Fruit fly (Drosophila melanogaster) whole organism, embryonic: Measurements from ENCODE around the gene Max.
A peak's percentile ranks its signal among the peaks of the same experiment; 100 is the strongest.

Experiments
- Asciz ChIP-seq: fragments of 200-800 bp; sonication (Bioruptor generic); optimal IDR thresholded peaks from 2 replicates; lab custom pipeline; 2017; ENCODE audit warnings: missing biosample characterization, mild to moderate bottlenecking, missing genetic modification characterization, missing genetic modification reagents
- Atf6 ChIP-seq: fragments of 200-800 bp; sonication (Bioruptor generic); IDR thresholded peaks from 2 replicates; pipeline ENCODE4 v1.3.6; 2022; ENCODE audit warnings: missing biosample characterization, missing genetic modification characterization
- Bgb ChIP-seq: fragments of 200-800 bp; sonication (Bioruptor generic); IDR thresholded peaks from 2 replicates; pipeline ENCODE4 v1.3.6; 2022; ENCODE audit warnings: missing biosample characterization, missing genetic modification characterization; ENCODE audit not compliant: partially characterized antibody
- CG10543 ChIP-seq: fragments of 200-800 bp; sonication (Bioruptor generic); optimal IDR thresholded peaks from 3 replicates; lab custom pipeline; 2017; ENCODE audit warnings: missing biosample characterization, mild to moderate bottlenecking, missing genetic modification characterization, moderate library complexity
- CG10959 ChIP-seq: fragments of 200-800 bp; sonication (Bioruptor generic); IDR thresholded peaks from 2 replicates; pipeline ENCODE4 v1.3.6; 2022; ENCODE audit warnings: missing biosample characterization, missing genetic modification characterization
- CG13123 ChIP-seq: fragments of 200-800 bp; sonication (Bioruptor generic); optimal IDR thresholded peaks from 2 replicates; lab custom pipeline; 2016; ENCODE audit warnings: missing biosample characterization, missing genetic modification characterization
- CG13894 ChIP-seq: fragments of 200-800 bp; sonication (Bioruptor generic); optimal IDR thresholded peaks from 3 replicates; lab custom pipeline; 2018; ENCODE audit warnings: missing biosample characterization, mild to moderate bottlenecking, missing genetic modification characterization, moderate library complexity
- CG14710 ChIP-seq: fragments of 200-800 bp; sonication (Bioruptor generic); optimal IDR thresholded peaks from 3 replicates; lab custom pipeline; 2019; ENCODE audit warnings: missing biosample characterization, mild to moderate bottlenecking, missing genetic modification characterization, moderate library complexity
- CG2712 ChIP-seq: fragments of 200-800 bp; optimal IDR thresholded peaks from 3 replicates; lab custom pipeline; 2019; ENCODE audit warnings: missing biosample characterization, mild to moderate bottlenecking, missing genetic modification characterization, moderate library complexity
- CG2889 ChIP-seq: fragments of 200-800 bp; sonication (Bioruptor generic); IDR thresholded peaks from 3 replicates; pipeline ENCODE4 v1.3.6; 2022; ENCODE audit warnings: missing biosample characterization, missing genetic modification characterization
- CG30431 ChIP-seq: fragments of 200-800 bp; sonication (Bioruptor generic); optimal IDR thresholded peaks from 2 replicates; lab custom pipeline; 2017; ENCODE audit warnings: missing biosample characterization, missing genetic modification characterization
- CG3838 ChIP-seq: fragments of 200-800 bp; sonication (Bioruptor generic); optimal IDR thresholded peaks from 3 replicates; lab custom pipeline; 2016; ENCODE audit warnings: missing biosample characterization, missing genetic modification characterization
- CG4282 ChIP-seq: fragments of 200-800 bp; sonication (Bioruptor generic); optimal IDR thresholded peaks from 2 replicates; lab custom pipeline; 2016; ENCODE audit warnings: missing biosample characterization, missing genetic modification characterization
- CG4360 ChIP-seq: fragments of 200-800 bp; sonication (Bioruptor generic); IDR thresholded peaks from 2 replicates; pipeline ENCODE4 v1.3.6; 2022; ENCODE audit warnings: missing biosample characterization, missing genetic modification characterization
- CG7271 ChIP-seq: fragments of 200-800 bp; sonication (Bioruptor generic); optimal IDR thresholded peaks from 2 replicates; lab custom pipeline; 2018; ENCODE audit warnings: missing biosample characterization, mild to moderate bottlenecking, missing genetic modification characterization, moderate library complexity
- CG7745 ChIP-seq: fragments of 200-800 bp; sonication (Bioruptor generic); optimal IDR thresholded peaks from 2 replicates; lab custom pipeline; 2018; ENCODE audit warnings: missing biosample characterization, mild to moderate bottlenecking, missing genetic modification characterization, moderate library complexity
- CG9817 ChIP-seq: fragments of 200-800 bp; sonication (Bioruptor generic); optimal IDR thresholded peaks from 2 replicates; lab custom pipeline; 2018; ENCODE audit warnings: missing biosample characterization, mild to moderate bottlenecking, missing genetic modification characterization, moderate library complexity
- CG9876 ChIP-seq: fragments of 200-800 bp; sonication (Bioruptor generic); optimal IDR thresholded peaks from 2 replicates; lab custom pipeline; 2016; ENCODE audit warnings: missing biosample characterization, missing genetic modification characterization
- Chrac-16 ChIP-seq: fragments of 200-800 bp; sonication (Bioruptor generic); optimal IDR thresholded peaks from 3 replicates; lab custom pipeline; 2016; ENCODE audit warnings: missing biosample characterization, missing genetic modification characterization
- Deaf1 ChIP-seq: fragments of 200-800 bp; optimal IDR thresholded peaks from 3 replicates; lab custom pipeline; 2019; ENCODE audit warnings: missing biosample characterization, mild to moderate bottlenecking, missing genetic modification characterization, moderate library complexity
- Dll ChIP-seq: fragments of 200-800 bp; sonication (Bioruptor generic); IDR thresholded peaks from 4 replicates; pipeline ENCODE4 v1.3.6; 2022; ENCODE audit warnings: missing biosample characterization, missing genetic modification characterization; ENCODE audit not compliant: partially characterized antibody
- E2f1 ChIP-seq: fragments of 200-800 bp; sonication (Bioruptor generic); IDR thresholded peaks from 2 replicates; pipeline ENCODE4 v1.3.6; 2022; ENCODE audit warnings: missing biosample characterization, missing genetic modification characterization
- ERR ChIP-seq: fragments of 200-800 bp; sonication (Bioruptor generic); optimal IDR thresholded peaks from 2 replicates; lab custom pipeline; 2016; ENCODE audit warnings: missing biosample characterization, missing genetic modification characterization
- Elba2 ChIP-seq: fragments of 200-800 bp; sonication (Bioruptor generic); optimal IDR thresholded peaks from 3 replicates; lab custom pipeline; 2016; ENCODE audit warnings: missing biosample characterization, missing genetic modification characterization
- Ets65A ChIP-seq: fragments of 200-800 bp; sonication (Bioruptor generic); peaks from one replicate; lab custom pipeline; 2016; ENCODE audit warnings: missing biosample characterization, missing genetic modification characterization
- H15 ChIP-seq: fragments of 200-800 bp; sonication (Bioruptor generic); IDR thresholded peaks from 3 replicates; pipeline ENCODE4 v1.3.6; 2022; ENCODE audit warnings: missing biosample characterization, missing genetic modification characterization
- Hr3 ChIP-seq: fragments of 200-800 bp; sonication (Bioruptor generic); optimal IDR thresholded peaks from 3 replicates; lab custom pipeline; 2016; ENCODE audit warnings: missing biosample characterization, missing genetic modification characterization
- Med ChIP-seq: fragments of 200-800 bp; sonication (Bioruptor generic); peaks from one replicate; lab custom pipeline; 2016; ENCODE audit warnings: missing biosample characterization, missing genetic modification characterization, mild to moderate bottlenecking, inconsistent platforms, moderate library complexity
- Rx ChIP-seq: fragments of 200-800 bp; sonication (Bioruptor generic); IDR thresholded peaks from 2 replicates; pipeline ENCODE4 v1.3.6; 2022; ENCODE audit warnings: missing biosample characterization, missing genetic modification characterization
- al ChIP-seq: fragments of 200-800 bp; sonication (Bioruptor generic); IDR thresholded peaks from 2 replicates; pipeline ENCODE4 v1.3.6; 2022; ENCODE audit warnings: missing biosample characterization, missing genetic modification characterization
- ato ChIP-seq: fragments of 200-800 bp; sonication (Bioruptor generic); IDR thresholded peaks from 2 replicates; pipeline ENCODE4 v1.3.6; 2022; ENCODE audit warnings: missing biosample characterization, missing genetic modification characterization; ENCODE audit not compliant: partially characterized antibody
- crp ChIP-seq, 2 experiments: fragments of 200-800 bp; sonication (Bioruptor generic); optimal IDR thresholded peaks; 2 replicates in 1 of 2; 3 replicates in 1 of 2; lab custom pipeline; 2017; ENCODE audit warnings: missing biosample characterization in 2 of 2, missing genetic modification characterization in 2 of 2, mild to moderate bottlenecking in 1 of 2, moderate library complexity in 1 of 2
- eyg ChIP-seq: fragments of 200-800 bp; sonication (Bioruptor generic); optimal IDR thresholded peaks from 3 replicates; lab custom pipeline; 2016; ENCODE audit warnings: missing biosample characterization, missing genetic modification characterization
- gt ChIP-seq: fragments of 200-800 bp; sonication (Bioruptor generic); IDR thresholded peaks from 2 replicates; pipeline ENCODE4 v1.3.6; 2022; ENCODE audit warnings: missing biosample characterization, missing genetic modification characterization
- h ChIP-seq: fragments of >200 bp; optimal IDR thresholded peaks from 2 replicates; lab custom pipeline; 2017
- ham ChIP-seq: fragments of 200-800 bp; sonication (Bioruptor generic); IDR thresholded peaks from 2 replicates; pipeline ENCODE4 v1.3.6; 2022; ENCODE audit warnings: missing biosample characterization, missing genetic modification characterization
- hbn ChIP-seq: fragments of 200-800 bp; sonication (Bioruptor generic); IDR thresholded peaks from 2 replicates; pipeline ENCODE4 v1.3.6; 2022; ENCODE audit warnings: missing biosample characterization, missing genetic modification characterization; ENCODE audit not compliant: partially characterized antibody
- mirr ChIP-seq: fragments of 200-800 bp; sonication (Bioruptor generic); optimal IDR thresholded peaks from 3 replicates; lab custom pipeline; 2018; ENCODE audit warnings: missing biosample characterization, mild to moderate bottlenecking, missing genetic modification characterization
- mld ChIP-seq: fragments of 200-800 bp; sonication (Bioruptor generic); IDR thresholded peaks from 3 replicates; pipeline ENCODE4 v1.3.6; 2022; ENCODE audit warnings: missing biosample characterization, missing genetic modification characterization; ENCODE audit not compliant: partially characterized antibody
- sens ChIP-seq: fragments of 200-800 bp; sonication (Bioruptor generic); peaks from one replicate; lab custom pipeline; 2016; ENCODE audit warnings: missing biosample characterization, missing genetic modification characterization
- slp2 ChIP-seq: fragments of 200-800 bp; sonication (Bioruptor generic); optimal IDR thresholded peaks from 2 replicates; lab custom pipeline; 2016; ENCODE audit warnings: missing biosample characterization, missing genetic modification characterization
- sr ChIP-seq: fragments of 200-800 bp; sonication (Bioruptor generic); IDR thresholded peaks from 3 replicates; pipeline ENCODE4 v1.3.6; 2022; ENCODE audit warnings: missing biosample characterization, missing genetic modification characterization
- stwl ChIP-seq: fragments of 200-800 bp; sonication (Bioruptor generic); optimal IDR thresholded peaks from 3 replicates; lab custom pipeline; 2018; ENCODE audit warnings: missing biosample characterization, mild to moderate bottlenecking, missing genetic modification characterization, moderate library complexity
- sug ChIP-seq: fragments of 200-800 bp; optimal IDR thresholded peaks from 2 replicates; lab custom pipeline; 2019; ENCODE audit warnings: missing biosample characterization, mild to moderate bottlenecking, missing genetic modification characterization, moderate library complexity
- tup ChIP-seq: fragments of 200-800 bp; sonication (Bioruptor generic); optimal IDR thresholded peaks from 2 replicates; lab custom pipeline; 2016; ENCODE audit warnings: missing biosample characterization, mild to moderate bottlenecking, missing genetic modification characterization, moderate library complexity
- tx ChIP-seq: fragments of 200-800 bp; sonication (Bioruptor generic); optimal IDR thresholded peaks from 2 replicates; lab custom pipeline; 2016; ENCODE audit warnings: missing biosample characterization, missing genetic modification characterization
- vfl ChIP-seq: fragments of 200-800 bp; sonication (Bioruptor generic); optimal IDR thresholded peaks from 2 replicates; lab custom pipeline; 2016; ENCODE audit warnings: missing biosample characterization, missing genetic modification characterization
- wek ChIP-seq: fragments of 200-800 bp; sonication (Bioruptor generic); optimal IDR thresholded peaks from 3 replicates; lab custom pipeline; 2018; ENCODE audit warnings: missing biosample characterization, mild to moderate bottlenecking, missing genetic modification characterization, moderate library complexity
- wor ChIP-seq: fragments of 200-800 bp; sonication (Bioruptor generic); IDR thresholded peaks from 2 replicates; pipeline ENCODE4 v1.3.6; 2022; ENCODE audit warnings: missing biosample characterization, missing genetic modification characterization

Max gene

dm6 chr3L:19291465-19292413 is 27.8 kb upstream of the Max start:
- TF ChIP-seq mld (GFP tag; lab: Robert Waterston, UW) (0 out of 3 replicates have a peak, but pooled peaks have one; percentile 32), Ets65A (GFP tag; lab: Kevin White, UChicago) (peak; percentile 35), Med (GFP tag; lab: Kevin White, UChicago) (peak; percentile 72), CG13894 (peak; percentile 78), CG10959 (GFP tag; lab: Robert Waterston, UW) (no peak), Deaf1 (tag; lab: Kevin White, UChicago) (peak; percentile 7), CG30431 (no peak), sr (GFP tag; lab: Robert Waterston, UW) (peak; percentile 49), CG4282 (GFP tag; lab: Kevin White, UChicago) (no peak), ERR (GFP tag; lab: Kevin White, UChicago) (peak; percentile 95)

dm6 chr3L:19289411-19289810 is 25.4 kb upstream of the Max start:
- TF ChIP-seq slp2: no peak
- no peak for TF ChIP-seq CG14710 (tag; lab: Kevin White, UChicago)
- TF ChIP-seq CG7271 (tag; lab: Kevin White, UChicago): no peak
- no peak for TF ChIP-seq CG2712 (tag; lab: Kevin White, UChicago)
- TF ChIP-seq wor (GFP tag; lab: Robert Waterston, UW): no peak
- no peak for TF ChIP-seq CG2889 (GFP tag; lab: Robert Waterston, UW)
- no peak for TF ChIP-seq gt (GFP tag; lab: Robert Waterston, UW)
- no peak for TF ChIP-seq Dll
- TF ChIP-seq Atf6 (GFP tag; lab: Robert Waterston, UW): 0 out of 2 replicates have a peak, but pooled peaks have one; percentile 24
- no peak for TF ChIP-seq vfl (GFP tag; lab: Kevin White, UChicago)
- peak; percentile 4 for TF ChIP-seq CG7745 (tag; lab: Kevin White, UChicago)
- no peak for TF ChIP-seq CG3838
- TF ChIP-seq Asciz: no peak
- no peak for TF ChIP-seq Elba2 (GFP tag; lab: Kevin White, UChicago)
- no peak for TF ChIP-seq tx (GFP tag; lab: Kevin White, UChicago)
- peak; percentile 8 for TF ChIP-seq CG10543 (GFP tag; lab: Kevin White, UChicago)
- no peak for TF ChIP-seq H15 (GFP tag; lab: Robert Waterston, UW)
- no peak for TF ChIP-seq CG9817
- TF ChIP-seq sug (tag; lab: Kevin White, UChicago): peak; percentile 85
- no peak for TF ChIP-seq Rx (GFP tag; lab: Robert Waterston, UW)
- no peak for TF ChIP-seq h (lab: Kevin White, UChicago)
- no peak for TF ChIP-seq ato
- no peak for TF ChIP-seq eyg
- TF ChIP-seq crp (GFP tag; optimal IDR thresholded peaks at IDR 0.05; lab: Kevin White, UChicago): no peak
- no peak for TF ChIP-seq stwl
- no peak for TF ChIP-seq hbn (GFP tag; lab: Robert Waterston, UW)
- no peak for TF ChIP-seq sens (GFP tag; lab: Kevin White, UChicago)
- TF ChIP-seq al (GFP tag; lab: Robert Waterston, UW): no peak
- no peak for TF ChIP-seq Hr3 (GFP tag; lab: Kevin White, UChicago)
- TF ChIP-seq CG13123 (GFP tag; lab: Kevin White, UChicago): no peak
- TF ChIP-seq E2f1 (GFP tag; lab: Robert Waterston, UW): no peak
- no peak for TF ChIP-seq CG4360 (GFP tag; lab: Robert Waterston, UW)
- TF ChIP-seq CG9876 (GFP tag; lab: Kevin White, UChicago): no peak
- no peak for TF ChIP-seq tup (GFP tag; lab: Kevin White, UChicago)
- peak; percentile 95 for TF ChIP-seq mirr (GFP tag; lab: Kevin White, UChicago)
- no peak for TF ChIP-seq wek (GFP tag; lab: Kevin White, UChicago)
- TF ChIP-seq ham (GFP tag; lab: Robert Waterston, UW): no peak; the same call in 1 of the 2 replicates
- no peak for TF ChIP-seq Bgb
- TF ChIP-seq Chrac-16 (GFP tag; lab: Kevin White, UChicago): no peak
